Fruit fly (Drosophila melanogaster) whole organism, embryonic: Measurements from ENCODE around the gene CG8563.

Source experiments
- Adf1 ChIP-seq: fragments of 200-800 bp; sonication (Bioruptor generic); IDR thresholded peaks from 2 replicates; pipeline ENCODE4 v1.3.6; 2022; ENCODE audit warnings: missing biosample characterization, missing genetic modification characterization
- Atf3 ChIP-seq: fragments of 200-800 bp; sonication (Bioruptor generic); optimal IDR thresholded peaks from 3 replicates; lab custom pipeline; 2016; ENCODE audit warnings: missing biosample characterization, missing genetic modification characterization
- Bteb2 ChIP-seq: fragments of 200-800 bp; sonication (Bioruptor generic); optimal IDR thresholded peaks from 2 replicates; lab custom pipeline; 2016; ENCODE audit warnings: missing biosample characterization, missing genetic modification characterization
- C15 ChIP-seq: fragments of 200-800 bp; sonication (Bioruptor generic); IDR thresholded peaks from 3 replicates; pipeline ENCODE4 v1.3.6; 2022; ENCODE audit warnings: missing biosample characterization, missing genetic modification characterization
- CG10321 ChIP-seq: fragments of 200-800 bp; sonication (Bioruptor generic); IDR thresholded peaks from 2 replicates; pipeline ENCODE4 v1.3.6; 2022; ENCODE audit warnings: missing biosample characterization, missing genetic modification characterization
- CG10654 ChIP-seq: fragments of 200-800 bp; sonication (Bioruptor generic); optimal IDR thresholded peaks from 2 replicates; lab custom pipeline; 2016; ENCODE audit warnings: missing biosample characterization, missing genetic modification characterization
- CG10979 ChIP-seq: fragments of 200-800 bp; sonication (Bioruptor generic); optimal IDR thresholded peaks from 2 replicates; lab custom pipeline; 2018; ENCODE audit warnings: missing biosample characterization, mild to moderate bottlenecking, missing genetic modification characterization, moderate library complexity
- CG11560 ChIP-seq: fragments of 200-800 bp; sonication (Bioruptor generic); IDR thresholded peaks from 3 replicates; pipeline ENCODE4 v1.3.6; 2022; ENCODE audit warnings: missing biosample characterization, missing genetic modification characterization
- CG12071 ChIP-seq: fragments of 200-800 bp; sonication (Bioruptor generic); optimal IDR thresholded peaks from 3 replicates; lab custom pipeline; 2018; ENCODE audit warnings: missing biosample characterization, mild to moderate bottlenecking, missing genetic modification characterization
- CG12744 ChIP-seq: fragments of 200-800 bp; sonication (Bioruptor generic); optimal IDR thresholded peaks from 2 replicates; lab custom pipeline; 2016; ENCODE audit warnings: missing biosample characterization, missing genetic modification characterization
- CG14441 ChIP-seq: fragments of 200-800 bp; sonication (Bioruptor generic); IDR thresholded peaks from 2 replicates; pipeline ENCODE4 v1.3.6; 2022; ENCODE audit warnings: missing biosample characterization, missing genetic modification characterization
- CG18476 ChIP-seq: fragments of 200-800 bp; sonication (Bioruptor generic); optimal IDR thresholded peaks from 2 replicates; lab custom pipeline; 2016; ENCODE audit warnings: missing biosample characterization, mild to moderate bottlenecking, missing genetic modification characterization
- CG33557 ChIP-seq: fragments of 200-800 bp; sonication (Bioruptor generic); optimal IDR thresholded peaks from 2 replicates; lab custom pipeline; 2019; ENCODE audit warnings: missing biosample characterization, mild to moderate bottlenecking, missing genetic modification characterization, moderate library complexity
- CG42726 ChIP-seq: fragments of 200-800 bp; sonication (Bioruptor generic); IDR thresholded peaks from 2 replicates; pipeline ENCODE4 v1.3.6; 2022; ENCODE audit warnings: missing biosample characterization, missing genetic modification characterization; ENCODE audit not compliant: partially characterized antibody
- CG5953 ChIP-seq: fragments of 200-800 bp; sonication (Bioruptor generic); IDR thresholded peaks from 2 replicates; pipeline ENCODE4 v1.3.6; 2022; ENCODE audit warnings: missing biosample characterization, missing genetic modification characterization
- CG6765 ChIP-seq: fragments of 200-800 bp; sonication (Bioruptor generic); optimal IDR thresholded peaks from 3 replicates; lab custom pipeline; 2017; ENCODE audit warnings: missing biosample characterization, mild to moderate bottlenecking, missing genetic modification characterization
- CG9215 ChIP-seq: fragments of 200-800 bp; sonication (Bioruptor generic); IDR thresholded peaks from 2 replicates; pipeline ENCODE4 v1.3.6; 2022; ENCODE audit warnings: missing biosample characterization, missing genetic modification characterization
- CG9727 ChIP-seq: fragments of 200-800 bp; sonication (Bioruptor generic); optimal IDR thresholded peaks from 3 replicates; lab custom pipeline; 2017; ENCODE audit warnings: missing biosample characterization, mild to moderate bottlenecking, missing genetic modification characterization
- CG9876 ChIP-seq: fragments of 200-800 bp; sonication (Bioruptor generic); optimal IDR thresholded peaks from 2 replicates; lab custom pipeline; 2016; ENCODE audit warnings: missing biosample characterization, missing genetic modification characterization
- CoRest ChIP-seq: fragments of 200-800 bp; sonication (Bioruptor generic); optimal IDR thresholded peaks from 3 replicates; lab custom pipeline; 2018; ENCODE audit warnings: missing biosample characterization, mild to moderate bottlenecking, missing genetic modification characterization, moderate library complexity
- D ChIP-seq, 2 experiments: fragments of 200-800 bp in 1 of 2; fragments of >200 bp in 1 of 2; sonication (Bioruptor generic) in 1 of 2; optimal IDR thresholded peaks; 2 replicates in 1 of 2; 3 replicates in 1 of 2; lab custom pipeline; 2017; ENCODE audit warnings: mild to moderate bottlenecking in 1 of 2, missing biosample characterization in 1 of 2, missing genetic modification characterization in 1 of 2, missing genetic modification reagents in 1 of 2
- Doc2 ChIP-seq: fragments of 200-800 bp; sonication (Bioruptor generic); IDR thresholded peaks from 2 replicates; pipeline ENCODE4 v1.3.6; 2022; ENCODE audit warnings: missing biosample characterization, missing genetic modification characterization
- ERR ChIP-seq: fragments of 200-800 bp; sonication (Bioruptor generic); optimal IDR thresholded peaks from 2 replicates; lab custom pipeline; 2016; ENCODE audit warnings: missing biosample characterization, missing genetic modification characterization
- Gsc ChIP-seq: fragments of 200-800 bp; sonication (Bioruptor generic); IDR thresholded peaks from 2 replicates; pipeline ENCODE4 v1.3.6; 2022; ENCODE audit warnings: missing biosample characterization, missing genetic modification characterization
- Hmx ChIP-seq: fragments of 200-800 bp; sonication (Bioruptor generic); optimal IDR thresholded peaks from 2 replicates; lab custom pipeline; 2016; ENCODE audit warnings: missing biosample characterization, missing genetic modification characterization
- MBD-R2 ChIP-seq: fragments of 200-800 bp; sonication (Bioruptor generic); IDR thresholded peaks from 2 replicates; pipeline ENCODE4 v1.3.6; 2022; ENCODE audit warnings: missing biosample characterization, missing genetic modification characterization
- NC2β ChIP-seq: fragments of 200-800 bp; sonication (Bioruptor generic); optimal IDR thresholded peaks from 2 replicates; lab custom pipeline; 2016; ENCODE audit warnings: missing biosample characterization, missing genetic modification characterization
- Nf-YC ChIP-seq: fragments of 200-800 bp; optimal IDR thresholded peaks from 3 replicates; lab custom pipeline; 2019; ENCODE audit warnings: missing biosample characterization, mild to moderate bottlenecking, missing genetic modification characterization, moderate library complexity
- Optix ChIP-seq: fragments of 200-800 bp; sonication (Bioruptor generic); IDR thresholded peaks from 3 replicates; pipeline ENCODE4 v1.3.6; 2022; ENCODE audit warnings: missing biosample characterization, missing genetic modification characterization
- Sry-δ ChIP-seq: fragments of 200-800 bp; sonication (Bioruptor generic); optimal IDR thresholded peaks from 2 replicates; lab custom pipeline; 2016; ENCODE audit warnings: missing biosample characterization, missing genetic modification characterization
- amos ChIP-seq: fragments of 200-800 bp; sonication (Bioruptor generic); IDR thresholded peaks from 2 replicates; pipeline ENCODE4 v1.3.6; 2022; ENCODE audit warnings: missing biosample characterization, missing genetic modification characterization; ENCODE audit not compliant: partially characterized antibody
- bcd ChIP-seq: fragments of 200-800 bp; sonication (Bioruptor generic); optimal IDR thresholded peaks from 2 replicates; lab custom pipeline; 2017; ENCODE audit warnings: missing biosample characterization, mild to moderate bottlenecking, missing genetic modification characterization
- bowl ChIP-seq: fragments of 200-800 bp; sonication (Bioruptor generic); IDR thresholded peaks from 2 replicates; pipeline ENCODE4 v1.3.6; 2022; ENCODE audit warnings: missing biosample characterization, missing genetic modification characterization
- bsh ChIP-seq, 2 experiments: fragments of 200-800 bp; sonication (Bioruptor generic); optimal IDR thresholded peaks; 2 replicates each; lab custom pipeline; 2017 to 2018; ENCODE audit warnings: mild to moderate bottlenecking in 2 of 2, missing biosample characterization in 2 of 2, missing genetic modification characterization in 2 of 2, moderate library complexity in 1 of 2
- cas ChIP-seq: fragments of 200-800 bp; sonication (Bioruptor generic); IDR thresholded peaks from 2 replicates; pipeline ENCODE4 v1.3.6; 2022; ENCODE audit warnings: missing biosample characterization, missing genetic modification characterization
- caup ChIP-seq: fragments of 200-800 bp; sonication (Bioruptor generic); optimal IDR thresholded peaks from 3 replicates; lab custom pipeline; 2017; ENCODE audit warnings: missing biosample characterization, mild to moderate bottlenecking, missing genetic modification characterization, moderate library complexity; ENCODE audit not compliant: severe bottlenecking
- esg ChIP-seq: fragments of 200-800 bp; sonication (Bioruptor generic); conservative IDR thresholded peaks from 2 replicates; pipeline ENCODE4 v1.3.6; 2022; ENCODE audit warnings: missing biosample characterization, missing genetic modification characterization
- exex ChIP-seq: fragments of 200-800 bp; sonication (Bioruptor generic); optimal IDR thresholded peaks from 4 replicates; lab custom pipeline; 2018; ENCODE audit warnings: missing biosample characterization, mild to moderate bottlenecking, missing genetic modification characterization, moderate library complexity
- inv ChIP-seq: fragments of 200-800 bp; sonication (Bioruptor generic); IDR thresholded peaks from 2 replicates; pipeline ENCODE4 v1.3.6; 2022; ENCODE audit warnings: missing biosample characterization, missing genetic modification characterization; ENCODE audit not compliant: partially characterized antibody
- lab ChIP-seq: fragments of 200-800 bp; sonication (Bioruptor generic); optimal IDR thresholded peaks from 3 replicates; lab custom pipeline; 2017; ENCODE audit warnings: missing biosample characterization, missing genetic modification characterization, mild to moderate bottlenecking, moderate library complexity, missing genetic modification reagents
- lbe ChIP-seq: fragments of 200-800 bp; sonication (Bioruptor generic); optimal IDR thresholded peaks from 2 replicates; lab custom pipeline; 2016; ENCODE audit warnings: missing biosample characterization, mild to moderate bottlenecking, missing genetic modification characterization
- mld ChIP-seq: fragments of 200-800 bp; sonication (Bioruptor generic); IDR thresholded peaks from 3 replicates; pipeline ENCODE4 v1.3.6; 2022; ENCODE audit warnings: missing biosample characterization, missing genetic modification characterization; ENCODE audit not compliant: partially characterized antibody
- odd ChIP-seq: fragments of 200-800 bp; sonication (Bioruptor generic); optimal IDR thresholded peaks from 2 replicates; lab custom pipeline; 2017; ENCODE audit warnings: missing biosample characterization, mild to moderate bottlenecking, missing genetic modification characterization
- otp ChIP-seq: fragments of 200-800 bp; sonication (Bioruptor generic); IDR thresholded peaks from 3 replicates; pipeline ENCODE4, ENCODE4 v1.3.6; 2022; ENCODE audit warnings: missing biosample characterization, missing genetic modification characterization
- pho ChIP-seq: fragments of 200-800 bp; sonication (Bioruptor generic); optimal IDR thresholded peaks from 2 replicates; lab custom pipeline; 2016; ENCODE audit warnings: missing biosample characterization, missing genetic modification characterization
- sd ChIP-seq: fragments of 200-800 bp; sonication (Bioruptor generic); optimal IDR thresholded peaks from 3 replicates; lab custom pipeline; 2018; ENCODE audit warnings: missing biosample characterization, mild to moderate bottlenecking, missing genetic modification characterization, moderate library complexity
- tin ChIP-seq: fragments of 200-800 bp; sonication (Bioruptor generic); optimal IDR thresholded peaks from 3 replicates; lab custom pipeline; 2016; ENCODE audit warnings: missing biosample characterization, missing genetic modification characterization
- tna ChIP-seq: fragments of 200-800 bp; sonication (Bioruptor generic); IDR thresholded peaks from 2 replicates; pipeline ENCODE4 v1.3.6; 2022; ENCODE audit warnings: missing biosample characterization, missing genetic modification characterization; ENCODE audit not compliant: partially characterized antibody
- trem ChIP-seq: fragments of 200-800 bp; optimal IDR thresholded peaks from 3 replicates; lab custom pipeline; 2019; ENCODE audit warnings: missing biosample characterization, mild to moderate bottlenecking, missing genetic modification characterization, moderate library complexity
- usp ChIP-seq: fragments of >200 bp; optimal IDR thresholded peaks from 2 replicates; lab custom pipeline; 2017; ENCODE audit warnings: missing biosample characterization, missing genetic modification characterization
- zf30C ChIP-seq: fragments of 200-800 bp; sonication (Bioruptor generic); optimal IDR thresholded peaks from 3 replicates; lab custom pipeline; 2018; ENCODE audit warnings: missing biosample characterization, mild to moderate bottlenecking, missing genetic modification characterization

The CG8563 gene

DNA sequence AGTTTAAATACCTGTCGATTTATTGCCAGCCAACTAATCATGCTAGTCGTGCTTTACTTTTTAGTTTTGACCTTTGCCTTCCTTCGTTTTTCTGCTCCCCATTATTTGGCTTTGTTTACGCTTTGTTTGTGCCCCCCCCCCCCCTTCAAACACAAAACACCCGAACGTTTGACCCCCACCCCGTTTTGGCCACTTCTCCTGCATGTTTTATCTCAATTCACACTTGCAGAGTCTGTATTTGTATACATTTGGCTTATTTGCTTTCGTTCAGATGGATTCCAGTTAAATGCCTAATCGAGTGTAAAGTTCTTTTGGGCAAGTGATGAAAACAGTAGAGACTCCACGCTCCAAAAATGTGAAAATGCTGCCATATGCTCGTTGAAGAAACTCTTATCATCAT, 41.2 kb upstream of the CG8563 start (continued):
- TF ChIP-seq trem (no peak), Optix (GFP tag; lab: Robert Waterston, UW) (no peak), MBD-R2 (GFP tag; lab: Robert Waterston, UW) (no peak), sd (tag; lab: Kevin White, UChicago) (peak; percentile 37), Sry-δ (GFP tag; lab: Kevin White, UChicago) (no peak), bcd (GFP tag; lab: Kevin White, UChicago) (no peak), CG33557 (no peak), lab (GFP tag; lab: Kevin White, UChicago) (peak; percentile 57), CG14441 (GFP tag; lab: Robert Waterston, UW) (no peak), CG42726 (GFP tag; lab: Robert Waterston, UW) (no peak), D (optimal IDR thresholded peaks at IDR 0.05; lab: Kevin White, UChicago) (no peak), D (GFP tag; optimal IDR thresholded peaks at IDR 0.05; lab: Kevin White, UChicago) (no peak), CG9727 (GFP tag; lab: Kevin White, UChicago) (peak; percentile 9), Doc2 (GFP tag; lab: Robert Waterston, UW) (no peak), CG11560 (tag; lab: Robert Waterston, UW) (no peak), pho (GFP tag; lab: Kevin White, UChicago) (no peak), CG10321 (GFP tag; lab: Robert Waterston, UW) (no peak), inv (GFP tag; lab: Robert Waterston, UW) (no peak), CG12744 (GFP tag; lab: Kevin White, UChicago) (no peak), amos (GFP tag; lab: Robert Waterston, UW) (no peak), CoRest (no peak), caup (GFP tag; lab: Kevin White, UChicago) (peak; percentile 6), Hmx (GFP tag; lab: Kevin White, UChicago) (no peak), cas (no peak), Gsc (GFP tag; lab: Robert Waterston, UW) (no peak), Bteb2 (GFP tag; lab: Kevin White, UChicago) (no peak), bowl (no peak), mld (no peak), exex (tag; lab: Kevin White, UChicago) (peak; percentile 34), CG5953 (GFP tag; lab: Robert Waterston, UW) (no peak), CG6765 (GFP tag; lab: Kevin White, UChicago) (no peak), tna (no peak), NC2β (GFP tag; lab: Kevin White, UChicago) (no peak), CG10979 (tag; lab: Kevin White, UChicago) (no peak), otp (no peak), zf30C (GFP tag; lab: Kevin White, UChicago) (no peak), CG18476 (GFP tag; lab: Kevin White, UChicago) (no peak), CG12071 (GFP tag; lab: Kevin White, UChicago) (peak; percentile 32), CG9876 (no peak), esg (no peak), Nf-YC (tag; lab: Kevin White, UChicago) (peak; percentile 4), Atf3 (GFP tag; lab: Kevin White, UChicago) (no peak), C15 (GFP tag; lab: Robert Waterston, UW) (no peak), Adf1 (GFP tag; lab: Robert Waterston, UW) (no peak), tin (GFP tag; lab: Kevin White, UChicago) (no peak), bsh (GFP tag; optimal IDR thresholded peaks at IDR 0.05; lab: Kevin White, UChicago) (no peak), CG9215 (GFP tag; lab: Robert Waterston, UW) (no peak), usp (GFP tag; lab: Kevin White, UChicago) (no peak), odd (GFP tag; lab: Kevin White, UChicago) (no peak), ERR (GFP tag; lab: Kevin White, UChicago) (no peak), lbe (GFP tag; lab: Kevin White, UChicago) (no peak), CG10654 (GFP tag; lab: Kevin White, UChicago) (no peak)
